Fruit fly (Drosophila melanogaster): ENCODE data around the gene CG7910.

DNA sequence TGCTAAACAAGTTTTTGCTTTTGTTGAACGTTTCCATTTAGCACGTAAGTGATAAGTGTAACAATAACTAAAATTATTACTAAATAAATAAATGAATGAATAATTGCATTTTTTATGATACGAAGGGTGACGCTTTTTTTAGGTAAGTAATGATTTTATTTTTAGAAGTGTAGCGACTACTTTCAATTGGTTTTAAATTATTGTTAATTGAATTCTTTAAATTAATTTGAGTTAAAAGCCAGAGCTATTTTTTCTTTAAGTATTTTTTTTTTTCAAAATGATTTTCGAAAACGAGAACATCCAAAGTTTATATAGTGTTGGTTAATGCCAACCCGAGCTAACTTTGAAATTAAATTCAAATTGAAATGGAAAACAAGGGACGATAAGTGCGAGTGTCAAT lies at the start of gene CG7910:
- TF ChIP-seq Ets97D (GFP tag; optimal IDR thresholded peaks at IDR 0.05) (no peak), CG3163 (GFP tag; optimal IDR thresholded peaks at IDR 0.05) (no peak), CG9609 (GFP tag; optimal IDR thresholded peaks at IDR 0.05) (no peak), CG6765 (GFP tag; optimal IDR thresholded peaks at IDR 0.05) (no peak)
